Fruit fly (Drosophila melanogaster) whole organism, adult: Measurements from ENCODE around the gene CG18508.

Source experiments
- CG11617 ChIP-seq: fragments of 200-800 bp; sonication (Bioruptor generic); optimal IDR thresholded peaks from 2 replicates; lab custom pipeline; 2017; ENCODE audit warnings: mild to moderate bottlenecking, missing biosample characterization, missing genetic modification reagents, missing genetic modification characterization
- CG33017 ChIP-seq: fragments of 200-800 bp; sonication (Bioruptor generic); optimal IDR thresholded peaks from 2 replicates; lab custom pipeline; 2018; ENCODE audit warnings: missing biosample characterization, mild to moderate bottlenecking, missing genetic modification characterization, moderate library complexity
- CG5204 ChIP-seq: fragments of 200-800 bp; sonication (Bioruptor generic); optimal IDR thresholded peaks from 2 replicates; lab custom pipeline; 2016; ENCODE audit warnings: missing biosample characterization, missing genetic modification characterization
- Clk ChIP-seq: fragments of 200-800 bp; sonication (Bioruptor generic); optimal IDR thresholded peaks from 2 replicates; lab custom pipeline; 2017; ENCODE audit warnings: missing biosample characterization, missing genetic modification characterization
- Hr96 ChIP-seq: fragments of 200-800 bp; sonication (Bioruptor generic); optimal IDR thresholded peaks from 2 replicates; lab custom pipeline; 2016; ENCODE audit warnings: missing biosample characterization, missing genetic modification characterization
- Mnt ChIP-seq: fragments of 200-800 bp; sonication (Bioruptor generic); optimal IDR thresholded peaks from 2 replicates; lab custom pipeline; 2016; ENCODE audit warnings: missing biosample characterization, mild to moderate bottlenecking, missing genetic modification characterization
- cnc ChIP-seq, 2 experiments: fragments of >200 bp; optimal IDR thresholded peaks; 2 replicates each; lab custom pipeline; 2017
- kay ChIP-seq: fragments of 200-800 bp; sonication (Bioruptor generic); peaks from one replicate; lab custom pipeline; 2016; ENCODE audit warnings: missing biosample characterization, missing genetic modification characterization, borderline replicate concordance

- TF ChIP-seq CG33017 (tag; lab: Kevin White, UChicago) (no peak), cnc (optimal IDR thresholded peaks at IDR 0.05; lab: Kevin White, UChicago) (no peak), Mnt (GFP tag; lab: Kevin White, UChicago) (no peak), Hr96 (GFP tag; lab: Kevin White, UChicago) (no peak), kay (GFP tag; lab: Kevin White, UChicago) (no peak), Clk (GFP tag; lab: Kevin White, UChicago) (no peak), CG11617 (GFP tag; lab: Kevin White, UChicago) (no peak), CG5204 (no peak)
These were observed 37.9 kb downstream of the CG18508 start for dm6 chrX:3135102-3135393.
